Worm (Caenorhabditis elegans): ENCODE measurements around the gene copg-1.

- no peak for TF ChIP-seq mep-1 (tag; optimal IDR thresholded peaks at IDR 0.05)
- TF ChIP-seq nhr-237 (tag; optimal IDR thresholded peaks at IDR 0.05): no peak
- TF ChIP-seq ham-2 (GFP tag; optimal IDR thresholded peaks at IDR 0.05): no peak
- TF ChIP-seq nhr-28 (tag; optimal IDR thresholded peaks at IDR 0.05): no peak
- TF ChIP-seq ceh-43 (GFP tag; optimal IDR thresholded peaks at IDR 0.05): no peak
- no peak for TF ChIP-seq lin-32 (GFP tag; optimal IDR thresholded peaks at IDR 0.05)
These were observed 11.6 kb upstream of the copg-1 start, which contains the start of gene gst-3 for ce11 chrIV:10140143-10140542.
